Fruit fly (Drosophila melanogaster): Measurements from ENCODE around the gene CG10680.

Gene CG10680

DNA sequence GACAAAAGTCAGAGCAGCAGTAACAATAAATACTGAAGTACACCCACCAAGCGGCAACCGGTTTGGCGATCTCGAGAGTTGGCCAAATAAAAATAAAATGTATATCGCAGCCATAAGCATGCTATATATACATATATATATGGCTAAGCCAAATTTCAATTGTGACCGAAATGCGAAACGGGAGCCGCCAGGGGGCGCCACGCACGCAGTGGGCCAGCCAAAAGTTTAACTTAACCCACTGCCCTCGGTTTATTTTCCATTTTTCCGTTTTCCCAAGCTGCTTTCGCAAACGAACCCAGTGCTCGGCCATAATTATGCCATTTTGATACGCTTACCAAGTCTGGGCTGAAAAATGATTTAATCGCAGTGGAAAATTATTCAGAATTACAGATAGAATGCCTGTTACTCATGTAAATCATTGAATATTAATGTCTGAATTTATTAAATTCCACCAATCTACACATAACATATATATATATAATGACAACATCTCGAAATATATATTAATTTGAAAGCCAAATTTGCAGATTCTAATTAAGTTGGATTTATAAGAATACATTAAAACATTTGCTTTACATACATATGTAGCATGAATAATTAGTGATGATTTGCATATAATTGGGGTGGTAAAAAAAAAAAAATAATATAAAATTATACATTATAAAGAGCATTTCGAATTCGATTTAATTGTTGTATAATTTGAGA, 25.9 kb downstream of the CG10680 start:
- TF ChIP-seq sr (GFP tag; IDR thresholded peaks at IDR 0.05), result no peak
- TF ChIP-seq Mad (GFP tag; optimal IDR thresholded peaks at IDR 0.05), result no peak
- TF ChIP-seq Asciz (GFP tag; optimal IDR thresholded peaks at IDR 0.05), result no peak
- TF ChIP-seq CG11247 (GFP tag; IDR thresholded peaks at IDR 0.05), result no peak
- TF ChIP-seq bbx (GFP tag; IDR thresholded peaks at IDR 0.05; ENCODE audit: partially characterized antibody), result no peak
- TF ChIP-seq Xrp1 (GFP tag; IDR thresholded peaks at IDR 0.05), result no peak
- TF ChIP-seq sens (GFP tag), result peak; percentile 1
- TF ChIP-seq CTCF (GFP tag; optimal IDR thresholded peaks at IDR 0.05), result peak; percentile 84
- no peak for TF ChIP-seq fru (optimal IDR thresholded peaks at IDR 0.05)
- TF ChIP-seq ssp (GFP tag; IDR thresholded peaks at IDR 0.05), result no peak
- no peak for TF ChIP-seq CG34376 (GFP tag; optimal IDR thresholded peaks at IDR 0.05)
- TF ChIP-seq az2 (GFP tag; optimal IDR thresholded peaks at IDR 0.05), result no peak
- TF ChIP-seq CG8359 (GFP tag; optimal IDR thresholded peaks at IDR 0.05; ENCODE audit: borderline replicate concordance), result no peak
- TF ChIP-seq lab (GFP tag; optimal IDR thresholded peaks at IDR 0.05), result no peak
- no peak for TF ChIP-seq CG7963 (GFP tag; IDR thresholded peaks at IDR 0.05; ENCODE audit: partially characterized antibody)
- no peak for TF ChIP-seq NK7.1 (GFP tag; optimal IDR thresholded peaks at IDR 0.05)
- no peak for TF ChIP-seq CG9932 (GFP tag; IDR thresholded peaks at IDR 0.05)
- no peak for TF ChIP-seq CG18262 (tag; optimal IDR thresholded peaks at IDR 0.05)
- TF ChIP-seq CG11085 (GFP tag; IDR thresholded peaks at IDR 0.05), result no peak
- TF ChIP-seq CG12236 (GFP tag; optimal IDR thresholded peaks at IDR 0.05), result no peak
- no peak for TF ChIP-seq hb (GFP tag; IDR thresholded peaks at IDR 0.05; ENCODE audit: partially characterized antibody)
- no peak for TF ChIP-seq Bdp1 (GFP tag; optimal IDR thresholded peaks at IDR 0.05)
- TF ChIP-seq exex (tag; optimal IDR thresholded peaks at IDR 0.05), result no peak
- no peak for TF ChIP-seq her (GFP tag; optimal IDR thresholded peaks at IDR 0.05)
- no peak for TF ChIP-seq mld (GFP tag; IDR thresholded peaks at IDR 0.05; ENCODE audit: partially characterized antibody)
- TF ChIP-seq ERR (GFP tag; optimal IDR thresholded peaks at IDR 0.05), result no peak
- no peak for TF ChIP-seq grau (tag; optimal IDR thresholded peaks at IDR 0.05)
- peak; percentile 13 for TF ChIP-seq D19A (tag; optimal IDR thresholded peaks at IDR 0.05)
- TF ChIP-seq CG6791 (GFP tag; IDR thresholded peaks at IDR 0.05; ENCODE audit: partially characterized antibody), result 0 out of 3 replicates have a peak, but pooled peaks have one; percentile 26
- TF ChIP-seq CG16779 (GFP tag; IDR thresholded peaks at IDR 0.05), result no peak

DNA sequence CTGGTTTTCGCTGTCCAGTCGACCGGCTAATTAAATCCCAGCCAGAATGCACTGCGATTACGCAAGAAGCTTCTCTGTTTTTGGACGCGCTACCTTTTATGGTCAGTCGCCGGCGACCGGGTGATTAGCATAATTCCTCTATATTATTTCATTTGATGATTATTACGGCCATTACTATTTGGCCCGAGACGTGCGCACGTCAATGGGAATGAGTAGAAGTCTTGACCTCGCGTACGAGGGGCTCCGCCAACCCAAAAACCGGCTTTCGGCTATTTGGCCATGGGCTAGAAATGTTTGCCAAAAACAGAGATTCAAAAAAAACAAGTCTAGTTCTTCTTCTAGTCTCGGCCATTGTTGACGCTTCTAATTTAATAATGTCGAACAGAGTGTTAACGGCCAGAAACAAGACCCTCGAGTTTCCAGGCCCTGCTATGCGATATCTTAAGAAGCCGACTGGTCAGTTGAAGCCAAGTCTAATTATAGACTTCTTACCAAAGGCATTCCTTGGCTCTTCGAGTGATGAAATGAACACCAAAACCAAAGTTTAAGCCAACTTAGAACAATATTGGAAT, 28.6 kb downstream of the CG10680 start:
- TF ChIP-seq sug (tag; optimal IDR thresholded peaks at IDR 0.05) (no peak), chinmo (GFP tag; IDR thresholded peaks at IDR 0.05; ENCODE audit: partially characterized antibody) (peak; percentile 80; the same call in 1 of the 4 replicates), Ets65A (GFP tag) (no peak), CG13894 (tag; optimal IDR thresholded peaks at IDR 0.05) (peak; percentile 51), sd (tag; optimal IDR thresholded peaks at IDR 0.05) (peak; percentile 75), jumu (GFP tag; optimal IDR thresholded peaks at IDR 0.05) (no peak), Aef1 (GFP tag; IDR thresholded peaks at IDR 0.05) (no peak), Doc2 (GFP tag; IDR thresholded peaks at IDR 0.05) (no peak), Meics (GFP tag; optimal IDR thresholded peaks at IDR 0.05) (no peak), abd-A (tag; optimal IDR thresholded peaks at IDR 0.05) (peak; percentile 66), rib (GFP tag; IDR thresholded peaks at IDR 0.05) (0 out of 2 replicates have a peak, but pooled peaks have one; percentile 36), Med (GFP tag) (peak; percentile 46), row (GFP tag; IDR thresholded peaks at IDR 0.05) (no peak), eve (GFP tag; optimal IDR thresholded peaks at IDR 0.05) (no peak), grau (tag; optimal IDR thresholded peaks at IDR 0.05) (no peak)

Data from whole organism, embryonic.